Fruit fly (Drosophila melanogaster): ENCODE data around the gene CG31251.

DNA sequence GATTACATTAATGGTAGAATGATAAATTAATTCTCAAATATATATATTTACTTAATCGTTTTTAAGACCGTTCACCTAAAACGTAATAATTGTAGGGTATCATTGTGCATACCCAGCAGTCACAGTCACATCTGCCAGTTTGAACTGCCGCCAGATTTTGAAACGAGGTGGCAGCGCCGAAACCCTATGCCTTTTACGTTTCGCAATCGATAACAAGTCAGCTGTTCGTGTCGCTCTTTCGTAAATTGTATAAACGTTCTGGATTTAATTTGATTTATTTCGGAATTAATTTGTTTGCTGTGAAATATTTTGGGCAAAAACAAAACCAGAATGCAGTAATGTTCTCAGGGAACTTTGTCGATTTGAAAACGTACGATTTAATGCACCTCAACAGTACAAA, 37.3 kb downstream of the CG31251 start, which contains the start of gene CG14322:
- no peak for TF ChIP-seq CG1620 (GFP tag; optimal IDR thresholded peaks at IDR 0.05)
- no peak for TF ChIP-seq ovo (GFP tag; optimal IDR thresholded peaks at IDR 0.05)
